Fruit fly (Drosophila melanogaster): ENCODE measurements around the gene CG18094.

Gene CG18094

dm6 chr2L:19489997-19490461 lies at the start of gene CG18094, which contains the start of gene CG10194:
Gene CG18094, plus strand, starts transcription at chr2L:19490262.
Gene CG10194, minus strand, starts transcription at chr2L:19490104.
- TF ChIP-seq crol (GFP tag; IDR thresholded peaks at IDR 0.05) (no peak), Rx (GFP tag; IDR thresholded peaks at IDR 0.05) (no peak), CG2889 (GFP tag; IDR thresholded peaks at IDR 0.05) (no peak), z (GFP tag; IDR thresholded peaks at IDR 0.05) (no peak), gcm (GFP tag; optimal IDR thresholded peaks at IDR 0.05) (no peak), CG13287 (GFP tag; IDR thresholded peaks at IDR 0.05; ENCODE audit: partially characterized antibody) (peak; percentile 75), emc (GFP tag; optimal IDR thresholded peaks at IDR 0.05) (no peak), CG8281 (tag; optimal IDR thresholded peaks at IDR 0.05) (no peak), CG17568 (GFP tag; optimal IDR thresholded peaks at IDR 0.05) (no peak), CG4820 (GFP tag; optimal IDR thresholded peaks at IDR 0.05) (no peak), NFAT (GFP tag; IDR thresholded peaks at IDR 0.05) (no peak), dpn (GFP tag; optimal IDR thresholded peaks at IDR 0.05) (peak in 1 of 2 experiments; percentile 47), hb (GFP tag; IDR thresholded peaks at IDR 0.05; ENCODE audit: partially characterized antibody) (no peak), ato (GFP tag; IDR thresholded peaks at IDR 0.05; ENCODE audit: partially characterized antibody) (no peak), wor (GFP tag; IDR thresholded peaks at IDR 0.05) (no peak), nerfin-1 (tag; optimal IDR thresholded peaks at IDR 0.05) (no peak), zfh1 (GFP tag; IDR thresholded peaks at IDR 0.05) (no peak), CG14965 (GFP tag; optimal IDR thresholded peaks at IDR 0.05; ENCODE audit: borderline replicate concordance) (no peak), salm (tag; optimal IDR thresholded peaks at IDR 0.05) (no peak), ranshi (GFP tag; IDR thresholded peaks at IDR 0.05) (0 out of 2 replicates have a peak, but pooled peaks have one; percentile 19), ttk (GFP tag; IDR thresholded peaks at IDR 0.05) (no peak), CG1603 (tag; optimal IDR thresholded peaks at IDR 0.05) (no peak), CkIIα-i1 (GFP tag; IDR thresholded peaks at IDR 0.05) (no peak), Atf3 (GFP tag; optimal IDR thresholded peaks at IDR 0.05) (no peak), CG13624 (GFP tag; optimal IDR thresholded peaks at IDR 0.05) (no peak), H15 (GFP tag; IDR thresholded peaks at IDR 0.05) (no peak), CG8089 (GFP tag; optimal IDR thresholded peaks at IDR 0.05) (no peak), nom (GFP tag; optimal IDR thresholded peaks at IDR 0.05) (no peak), Bgb (GFP tag; IDR thresholded peaks at IDR 0.05; ENCODE audit: partially characterized antibody) (peak; percentile 66; the same call in 1 of the 2 replicates), Rfx (GFP tag; IDR thresholded peaks at IDR 0.05) (0 out of 2 replicates have a peak, but pooled peaks have one; percentile 12), ssp (GFP tag; IDR thresholded peaks at IDR 0.05) (no peak), CG5180 (GFP tag; optimal IDR thresholded peaks at IDR 0.05) (no peak), fd64A (GFP tag; optimal IDR thresholded peaks at IDR 0.05) (no peak), al (GFP tag; IDR thresholded peaks at IDR 0.05) (0 out of 2 replicates have a peak, but pooled peaks have one; percentile 23), CG6254 (GFP tag; optimal IDR thresholded peaks at IDR 0.05) (no peak), tio (GFP tag; optimal IDR thresholded peaks at IDR 0.05) (no peak), CG1529 (GFP tag; optimal IDR thresholded peaks at IDR 0.05) (no peak), Neu2 (GFP tag; optimal IDR thresholded peaks at IDR 0.05; ENCODE audit: borderline replicate concordance) (no peak), Oaz (GFP tag; IDR thresholded peaks at IDR 0.05) (no peak), CG11398 (GFP tag; optimal IDR thresholded peaks at IDR 0.05) (no peak), Drgx (GFP tag; IDR thresholded peaks at IDR 0.05) (no peak; the same call in 1 of the 2 replicates), BtbVII (GFP tag; optimal IDR thresholded peaks at IDR 0.05) (no peak), gce (GFP tag; IDR thresholded peaks at IDR 0.05) (no peak), CG12155 (GFP tag; optimal IDR thresholded peaks at IDR 0.05) (peak; percentile 57), CG1647 (GFP tag; optimal IDR thresholded peaks at IDR 0.05) (no peak), dati (GFP tag; IDR thresholded peaks at IDR 0.05) (no peak), Dad (GFP tag; optimal IDR thresholded peaks at IDR 0.05) (no peak), Antp (GFP tag; optimal IDR thresholded peaks at IDR 0.05) (no peak), Ssrp (tag; optimal IDR thresholded peaks at IDR 0.05) (no peak), CG32767 (GFP tag; IDR thresholded peaks at IDR 0.05) (no peak), nerfin-2 (GFP tag; IDR thresholded peaks at IDR 0.05; ENCODE audit: partially characterized antibody) (no peak)
